Worm (Caenorhabditis elegans) whole organism, midembryonic: ENCODE results near the gene glb-24.

Source experiments
- T22C8.4 ChIP-seq: fragments of 200-800 bp; sonication (Bioruptor generic); IDR thresholded peaks from 2 replicates; pipeline ENCODE4 v1.3.6; 2022; ENCODE audit warnings: missing genetic modification characterization, missing compliant biosample characterization
- cog-1 ChIP-seq: sonication (generic microtip); optimal IDR thresholded peaks from 2 replicates; lab custom pipeline; 2016; ENCODE audit warnings: missing genetic modification characterization, missing compliant biosample characterization
- flt-1 ChIP-seq: fragments of 200-800 bp; sonication (Bioruptor generic); IDR thresholded peaks from 2 replicates; pipeline ENCODE4 v1.3.6; 2022; ENCODE audit warnings: missing genetic modification characterization, missing compliant biosample characterization
- klf-2 ChIP-seq: fragments of 200-800 bp; sonication (Bioruptor generic); conservative IDR thresholded peaks from 2 replicates; pipeline ENCODE4 v1.3.6; 2022; ENCODE audit warnings: missing genetic modification reagents, missing genetic modification characterization, missing compliant biosample characterization
- med-1 ChIP-seq: sonication (generic microtip); optimal IDR thresholded peaks from 2 replicates; lab custom pipeline; 2017; ENCODE audit warnings: missing genetic modification characterization, mild to moderate bottlenecking, missing compliant biosample characterization, antibody characterized with exemption, missing genetic modification reagents; ENCODE audit not compliant: insufficient read depth
- ref-1 ChIP-seq: fragments of 200-800 bp; sonication (Bioruptor generic); conservative IDR thresholded peaks from 2 replicates; pipeline ENCODE4 v1.3.6; 2022; ENCODE audit warnings: missing genetic modification reagents, missing genetic modification characterization, missing compliant biosample characterization
- tab-1 ChIP-seq: fragments of 200-800 bp; sonication (Bioruptor generic); IDR thresholded peaks from 2 replicates; pipeline ENCODE4 v1.3.6; 2022; ENCODE audit warnings: missing genetic modification characterization, missing compliant biosample characterization
- ztf-23 ChIP-seq: fragments of 200-800 bp; sonication (Bioruptor generic); IDR thresholded peaks from 2 replicates; pipeline ENCODE4 v1.3.6; 2022; ENCODE audit warnings: missing genetic modification reagents, missing genetic modification characterization, missing compliant biosample characterization
- ztf-29 ChIP-seq: fragments of 200-800 bp; sonication (Bioruptor generic); IDR thresholded peaks from 2 replicates; pipeline ENCODE4 v1.3.6; 2022; ENCODE audit warnings: missing genetic modification reagents, missing genetic modification characterization, missing compliant biosample characterization

The glb-24 gene

DNA sequence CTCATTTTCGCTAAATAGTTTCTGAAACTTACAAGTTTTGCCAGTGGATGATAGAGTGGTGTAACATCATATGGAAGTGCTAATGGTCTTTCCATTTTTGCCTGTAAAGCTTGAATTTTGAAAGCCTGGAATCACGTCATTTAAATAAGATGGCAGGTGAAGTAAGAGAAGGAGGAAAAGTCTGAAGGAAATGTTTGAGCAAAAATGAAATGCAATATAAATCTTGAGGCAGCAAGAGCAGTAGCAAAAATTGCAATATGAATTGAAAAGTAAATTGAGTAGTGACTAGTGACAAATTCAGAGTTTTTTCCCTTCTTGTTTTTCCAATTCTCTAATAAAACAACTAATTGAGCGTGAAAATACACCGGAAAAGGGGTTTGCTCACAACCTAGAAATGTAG lies at the start of gene glb-24:
Gene glb-24, minus strand, starts transcription at position 101 of the 400 bp plus-strand sequence.
- TF ChIP-seq klf-2 = no peak
- no peak for TF ChIP-seq ztf-23
- no peak for TF ChIP-seq T22C8.4
- no peak for TF ChIP-seq ztf-29 (GFP tag; lab: Robert Waterston, UW)
- no peak for TF ChIP-seq tab-1 (GFP tag; lab: Robert Waterston, UW)
- TF ChIP-seq med-1 (GFP tag; lab: Kevin White, UChicago) = no peak
- TF ChIP-seq cog-1 = no peak
- TF ChIP-seq flt-1 = no peak
- TF ChIP-seq ref-1 (GFP tag; lab: Robert Waterston, UW) = no peak

DNA sequence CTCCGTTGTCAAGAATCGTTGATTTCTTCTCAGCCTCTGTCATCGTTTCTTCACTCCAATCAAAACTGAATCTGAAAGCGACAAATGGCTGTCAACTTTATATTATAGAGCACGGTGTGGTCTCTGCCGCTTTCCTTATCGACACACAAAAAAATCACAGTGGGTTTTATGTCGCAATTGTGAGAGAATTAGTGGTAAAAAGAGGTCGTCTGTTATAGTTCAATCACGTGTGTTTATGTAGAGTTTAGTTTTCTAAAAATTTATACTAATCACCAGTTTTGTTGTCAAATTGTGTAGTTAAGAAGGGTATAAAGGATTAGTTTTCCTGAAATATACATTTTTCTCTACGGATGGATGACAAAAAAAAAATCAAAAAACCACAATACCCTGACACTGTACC lies 49.2 kb upstream of the glb-24 start, which contains the start of gene T16G1.7:
Gene T16G1.7, minus strand, starts transcription at position 137 of the 400 bp plus-strand sequence.
- TF ChIP-seq tab-1 (GFP tag; lab: Robert Waterston, UW) (no peak), flt-1 (no peak), ztf-29 (GFP tag; lab: Robert Waterston, UW) (no peak)

DNA sequence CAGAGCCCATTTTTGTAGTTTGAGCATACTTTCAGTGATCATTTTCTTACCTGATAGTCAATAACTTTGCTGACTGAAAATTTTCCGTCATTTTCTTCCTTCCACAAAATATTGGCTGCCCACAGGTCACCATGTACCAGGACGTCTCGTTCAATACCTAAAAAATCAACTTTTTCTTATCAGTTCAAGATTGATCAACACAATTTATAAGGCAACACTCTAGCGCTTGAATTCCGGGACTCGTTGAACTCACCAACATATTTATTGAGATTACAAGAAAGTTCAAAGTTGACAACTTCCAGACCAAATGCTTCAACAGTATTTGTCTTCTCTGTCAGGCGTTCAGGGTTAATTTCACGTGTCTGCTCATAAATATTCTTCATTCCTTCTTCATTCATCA lies 47.9 kb upstream of the glb-24 start:
- TF ChIP-seq ref-1 (GFP tag; lab: Robert Waterston, UW) = no peak
- TF ChIP-seq klf-2 = no peak
- TF ChIP-seq tab-1 (GFP tag; lab: Robert Waterston, UW) = no peak
- no peak for TF ChIP-seq med-1 (GFP tag; lab: Kevin White, UChicago)
- TF ChIP-seq ztf-23 = no peak
- no peak for TF ChIP-seq cog-1
- TF ChIP-seq T22C8.4 = no peak

DNA sequence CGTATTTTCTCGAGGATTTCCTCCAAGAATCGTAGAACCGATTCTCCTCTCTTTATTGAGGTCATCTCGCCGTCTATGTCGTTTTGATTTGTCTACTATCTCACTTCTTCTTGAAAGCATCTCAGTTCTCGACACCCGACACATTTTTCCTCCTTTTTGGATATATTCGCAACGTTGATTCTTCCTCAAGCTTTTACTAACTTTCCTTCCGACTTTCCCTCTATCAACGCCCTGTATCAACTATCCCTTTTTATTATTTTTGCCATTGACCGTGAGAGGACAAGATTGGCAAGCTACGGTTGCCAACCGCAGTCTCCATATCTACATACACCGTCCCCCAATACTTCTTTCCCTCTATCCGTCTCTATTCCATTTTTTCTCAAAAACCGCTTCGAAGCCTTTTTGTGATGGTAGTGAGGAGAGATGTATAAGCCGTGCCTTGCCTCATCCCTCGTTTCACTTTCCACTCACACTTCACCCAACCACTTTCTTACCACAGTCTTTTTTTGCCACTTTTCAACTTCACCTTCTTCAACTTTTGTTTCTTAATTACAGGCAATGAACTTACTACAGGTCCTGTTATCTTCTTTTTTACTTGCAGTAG lies 43.3 kb upstream of the glb-24 start, which contains the start of gene T16G1.2:
Gene T16G1.2, plus strand, starts transcription at position 554 of the 604 bp plus-strand sequence.
- TF ChIP-seq tab-1 (GFP tag; lab: Robert Waterston, UW) (no peak), med-1 (GFP tag; lab: Kevin White, UChicago) (no peak), klf-2 (no peak), ztf-29 (GFP tag; lab: Robert Waterston, UW) (no peak), T22C8.4 (no peak), flt-1 (no peak), ztf-23 (no peak), cog-1 (no peak), ref-1 (GFP tag; lab: Robert Waterston, UW) (no peak)

DNA sequence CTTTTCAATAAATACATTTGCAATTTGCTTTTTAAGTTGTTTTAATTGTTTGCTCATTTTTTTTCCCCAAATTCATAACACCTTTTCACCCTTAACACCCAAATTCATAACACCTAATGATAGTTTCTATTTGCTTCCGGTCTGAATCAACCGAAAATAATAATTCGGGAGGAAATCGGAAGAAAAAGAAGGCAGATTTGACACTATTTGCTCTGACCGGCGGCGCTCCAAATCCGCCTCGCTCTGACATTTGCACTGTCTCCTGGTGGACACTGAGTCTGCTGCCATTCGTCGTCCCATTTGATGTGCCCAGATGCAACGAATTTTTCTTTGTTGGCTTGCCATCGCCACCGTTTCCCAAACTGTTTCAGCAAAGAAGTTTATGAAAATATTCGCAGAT lies 38.4 kb upstream of the glb-24 start, which contains the start of gene pqn-67:
Gene pqn-67, plus strand, starts transcription at position 301 of the 400 bp plus-strand sequence.
- no peak for TF ChIP-seq tab-1 (GFP tag; lab: Robert Waterston, UW)
- no peak for TF ChIP-seq cog-1
- TF ChIP-seq klf-2 = no peak
- no peak for TF ChIP-seq T22C8.4
- TF ChIP-seq flt-1 = no peak
- TF ChIP-seq ref-1 (GFP tag; lab: Robert Waterston, UW) = no peak
- TF ChIP-seq med-1 (GFP tag; lab: Kevin White, UChicago) = no peak
- TF ChIP-seq ztf-23 = no peak
- no peak for TF ChIP-seq ztf-29 (GFP tag; lab: Robert Waterston, UW)

DNA sequence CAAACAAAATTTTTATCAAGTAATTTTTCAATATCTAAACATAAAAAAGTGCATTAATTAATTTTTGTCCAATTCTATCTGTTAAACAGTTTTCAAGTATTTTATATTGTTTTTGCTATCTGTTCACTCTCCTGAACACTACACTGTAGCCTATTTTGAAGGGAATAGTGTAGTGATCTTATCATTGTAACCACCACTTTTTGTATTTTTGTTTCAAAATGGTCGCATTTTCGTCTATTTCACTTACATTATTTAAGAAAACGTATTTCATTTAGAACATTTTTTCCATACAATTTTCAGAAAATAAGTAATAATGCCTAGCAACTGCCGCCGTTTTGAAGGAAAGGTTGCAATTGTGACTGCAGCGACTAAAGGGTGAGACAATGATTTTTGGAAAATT lies 36.5 kb upstream of the glb-24 start, which contains the start of gene dhrs-4:
Gene dhrs-4, plus strand, starts transcription at position 301 of the 400 bp plus-strand sequence.
- TF ChIP-seq cog-1 (no peak), ztf-23 (no peak), tab-1 (GFP tag; lab: Robert Waterston, UW) (no peak), klf-2 (no peak), ref-1 (GFP tag; lab: Robert Waterston, UW) (no peak), flt-1 (no peak), med-1 (GFP tag; lab: Kevin White, UChicago) (no peak), T22C8.4 (no peak), ztf-29 (GFP tag; lab: Robert Waterston, UW) (no peak)

DNA sequence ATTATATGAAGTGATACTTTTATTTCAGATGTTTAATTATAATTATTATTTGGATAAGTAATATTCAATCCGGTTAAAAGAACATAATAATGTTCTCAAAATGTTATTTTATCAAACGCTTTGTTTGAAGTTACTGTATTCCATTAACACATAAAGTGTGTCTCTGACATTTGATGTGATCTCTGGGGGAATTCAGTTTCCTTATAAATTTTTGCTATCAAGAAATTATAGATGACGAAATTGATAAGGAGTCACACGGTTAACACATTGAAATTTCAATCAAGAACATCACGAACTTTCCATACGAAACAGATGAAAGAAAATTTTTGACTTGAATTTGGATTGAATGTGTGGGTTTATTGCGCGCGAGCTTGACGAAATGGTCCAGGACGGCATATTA lies 35.9 kb upstream of the glb-24 start:
- TF ChIP-seq klf-2 (no peak), cog-1 (no peak), ztf-23 (no peak), ztf-29 (GFP tag; lab: Robert Waterston, UW) (no peak), ref-1 (GFP tag; lab: Robert Waterston, UW) (no peak), tab-1 (GFP tag; lab: Robert Waterston, UW) (no peak), T22C8.4 (no peak), med-1 (GFP tag; lab: Kevin White, UChicago) (no peak), flt-1 (no peak)

DNA sequence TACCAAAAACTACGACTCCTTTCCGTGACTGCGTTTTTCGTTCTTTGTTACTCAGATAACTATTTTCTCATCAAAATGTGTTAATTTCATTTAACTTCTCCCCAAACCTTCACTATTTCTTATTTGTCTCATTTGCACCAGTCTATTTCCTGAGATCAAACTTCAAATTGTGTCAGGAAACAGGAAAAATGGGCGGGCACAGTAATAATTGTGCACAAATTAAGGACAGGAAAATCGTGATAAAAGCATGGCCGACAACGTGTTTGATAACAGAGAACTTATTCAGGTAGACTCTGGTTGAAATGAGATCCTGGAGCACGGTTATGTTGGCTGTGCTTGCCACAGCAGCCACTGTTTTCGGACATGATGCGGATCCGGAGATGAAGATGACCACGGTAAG lies 33.9 kb upstream of the glb-24 start, which contains the start of gene lipl-1:
Gene lipl-1, plus strand, starts transcription at position 282 of the 400 bp plus-strand sequence.
- TF ChIP-seq cog-1 (no peak), ztf-23 (no peak), flt-1 (no peak), klf-2 (no peak), med-1 (GFP tag; lab: Kevin White, UChicago) (no peak), ref-1 (GFP tag; lab: Robert Waterston, UW) (no peak), ztf-29 (GFP tag; lab: Robert Waterston, UW) (no peak), tab-1 (GFP tag; lab: Robert Waterston, UW) (no peak), T22C8.4 (no peak)

DNA sequence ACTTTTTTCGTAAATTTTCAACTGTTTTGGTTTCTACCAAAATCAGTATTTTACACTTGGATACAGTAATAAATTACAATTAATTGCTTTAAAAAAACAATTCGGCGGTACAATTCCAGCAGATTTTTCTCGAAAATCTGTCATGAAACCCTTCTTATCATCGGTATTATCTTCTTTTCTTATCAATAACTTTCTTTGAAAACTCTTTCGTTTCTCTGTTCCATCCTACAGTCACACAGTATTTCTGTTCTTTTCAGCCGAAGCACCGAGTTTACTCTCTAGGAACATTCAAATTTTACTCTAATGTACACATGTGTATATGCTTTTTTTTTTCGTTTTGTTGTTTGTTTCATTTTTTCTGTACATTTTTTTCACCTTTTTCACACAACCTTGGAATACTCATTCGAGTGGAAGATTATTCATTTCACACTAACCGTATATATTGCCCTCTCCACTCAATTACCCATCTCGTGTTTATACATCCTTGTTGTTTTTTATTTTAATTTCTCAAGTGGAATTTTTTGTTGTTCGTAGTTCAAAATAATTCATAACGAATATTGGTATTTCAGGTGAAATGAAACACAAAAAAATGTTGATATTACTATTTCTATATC lies 23.9 kb upstream of the glb-24 start, which contains the start of gene nid-1:
Gene nid-1, plus strand, starts transcription at position 564 of the 614 bp plus-strand sequence.
- TF ChIP-seq T22C8.4 = no peak
- TF ChIP-seq cog-1 = no peak
- TF ChIP-seq ztf-29 (GFP tag; lab: Robert Waterston, UW) = no peak
- TF ChIP-seq med-1 (GFP tag; lab: Kevin White, UChicago) = no peak
- no peak for TF ChIP-seq tab-1 (GFP tag; lab: Robert Waterston, UW)
- TF ChIP-seq flt-1 = no peak

DNA sequence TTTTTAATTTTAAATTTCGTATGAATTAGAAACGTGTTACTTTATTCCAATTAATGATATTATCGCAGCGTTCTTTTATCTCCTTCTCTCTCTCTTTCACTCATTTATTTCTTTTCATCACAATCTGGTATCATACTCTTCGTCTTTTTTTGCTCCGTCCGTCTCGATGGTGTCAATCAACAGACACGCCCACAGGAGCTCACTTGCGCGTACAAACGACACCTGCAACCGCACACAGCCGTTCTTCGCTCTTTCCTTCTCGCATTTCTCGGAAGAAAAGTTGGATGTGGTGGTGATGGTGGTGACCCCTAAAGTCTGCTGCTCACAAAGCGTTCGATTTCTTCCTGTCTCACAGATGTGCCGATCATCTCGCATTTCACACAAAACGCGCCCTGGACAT lies 22.9 kb upstream of the glb-24 start:
- TF ChIP-seq tab-1 (GFP tag; lab: Robert Waterston, UW) = no peak
- TF ChIP-seq cog-1 = no peak
